Fruit fly (Drosophila melanogaster) whole organism: Measurements from ENCODE around the gene CG1571.

Experiments
- CG8478 ChIP-seq: fragments of >200 bp; optimal IDR thresholded peaks from 2 replicates; lab custom pipeline; 2018; ENCODE audit warnings: inconsistent platforms
- Dll ChIP-seq: fragments of >200 bp; optimal IDR thresholded peaks from 2 replicates; lab custom pipeline; 2017
- EcR ChIP-seq, 2 experiments: fragments of >200 bp; optimal IDR thresholded peaks; 2 replicates each; lab custom pipeline; 2017; ENCODE audit warnings: missing biosample characterization in 2 of 2, missing genetic modification characterization in 2 of 2, missing genetic modification reagents in 2 of 2
- psq ChIP-seq: fragments of >200 bp; optimal IDR thresholded peaks from 2 replicates; lab custom pipeline; 2017
- usp ChIP-seq: fragments of >200 bp; optimal IDR thresholded peaks from 2 replicates; lab custom pipeline; 2017; ENCODE audit warnings: missing biosample characterization, missing genetic modification characterization, mixed read lengths

- TF ChIP-seq usp (GFP tag; lab: Kevin White, UChicago) (no peak), EcR (GFP tag; optimal IDR thresholded peaks at IDR 0.05; lab: Kevin White, UChicago) (no peak), psq (lab: Kevin White, UChicago) (no peak), CG8478 (lab: Kevin White, UChicago) (no peak), Dll (lab: Kevin White, UChicago) (no peak)
Observed at dm6 chrX:8110984-8111383, 35.3 kb downstream of the CG1571 start.
